Worm (Caenorhabditis elegans) whole organism, dauer: ENCODE measurements around the gene Y47D7A.6.

Experiments
- unc-62 ChIP-seq: sonication (generic microtip); optimal IDR thresholded peaks from 2 replicates; lab custom pipeline; 2017; ENCODE audit warnings: missing biosample characterization, missing genetic modification reagents, missing genetic modification characterization

Gene Y47D7A.6

DNA sequence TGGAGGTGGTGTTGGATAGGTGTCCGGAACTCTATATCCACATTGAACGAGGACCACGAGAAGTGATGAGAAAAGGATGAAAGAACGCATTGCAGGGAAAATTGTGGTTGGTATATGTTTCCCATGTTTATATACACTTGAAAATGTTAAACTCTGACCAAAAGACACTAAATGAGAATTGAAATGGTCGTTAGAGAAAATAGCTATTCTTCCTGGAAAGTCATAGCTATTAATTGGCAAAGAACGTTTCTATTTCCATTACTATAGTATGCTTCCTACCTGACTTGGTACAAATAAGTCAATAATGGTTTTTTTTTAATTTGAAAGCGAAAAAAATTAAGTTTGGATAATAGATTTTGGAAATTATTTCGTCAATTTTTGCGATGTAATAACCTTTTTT, 1.3 kb downstream of the Y47D7A.6 start, which contains the start of gene Y47D7A.18:
Gene Y47D7A.18 (minus strand): TSS at position 101 of the 400 bp plus-strand sequence.
- TF ChIP-seq unc-62 = no peak

DNA sequence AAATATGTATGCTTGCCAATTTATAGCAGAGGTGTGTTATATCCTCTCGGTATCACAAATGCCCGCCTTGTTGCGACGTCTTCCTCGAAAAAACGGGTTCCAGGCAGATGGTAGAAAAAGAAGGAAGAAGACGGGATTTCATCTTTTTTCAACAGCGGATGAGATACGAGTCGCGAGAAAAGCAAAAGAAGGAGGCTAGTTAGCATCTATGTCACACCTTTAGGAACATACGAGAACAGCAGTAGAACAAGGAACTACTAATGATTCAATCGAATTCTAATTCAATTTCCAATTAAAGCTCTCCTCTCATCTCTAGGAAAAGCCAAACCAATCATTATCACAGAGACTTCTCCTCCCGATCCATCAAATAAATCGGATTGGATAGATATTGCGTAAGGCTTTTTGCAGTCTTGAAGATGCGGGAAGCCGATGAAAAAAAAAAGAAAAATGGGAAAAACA, 3.4 kb downstream of the Y47D7A.6 start, which contains the start of gene grl-5:
Gene grl-5 (minus strand): TSS at position 51 of the 459 bp plus-strand sequence.
- no peak for TF ChIP-seq unc-62

DNA sequence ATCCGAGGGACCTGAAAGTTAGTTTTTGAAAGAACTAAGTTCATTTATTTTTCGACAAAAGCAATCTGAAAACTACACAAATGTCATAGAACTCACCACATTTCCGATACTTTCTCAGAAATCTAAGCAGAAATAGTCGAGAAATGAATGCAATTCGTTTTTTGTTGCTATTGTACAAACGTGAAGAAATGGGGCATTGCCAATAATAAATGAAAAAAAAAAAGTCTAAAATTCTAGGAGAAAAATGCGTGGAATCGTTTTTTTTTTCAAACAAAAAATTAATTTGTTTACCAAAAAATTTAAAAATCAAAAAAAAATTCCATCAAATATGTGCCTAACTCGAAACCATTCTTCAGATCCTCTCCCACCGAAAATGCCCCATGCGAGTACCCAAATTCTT, 6.3 kb downstream of the Y47D7A.6 start, which contains the start of gene Y47D7A.17:
Gene Y47D7A.17 (minus strand): TSS at position 101 of the 400 bp plus-strand sequence.
- no peak for TF ChIP-seq unc-62

DNA sequence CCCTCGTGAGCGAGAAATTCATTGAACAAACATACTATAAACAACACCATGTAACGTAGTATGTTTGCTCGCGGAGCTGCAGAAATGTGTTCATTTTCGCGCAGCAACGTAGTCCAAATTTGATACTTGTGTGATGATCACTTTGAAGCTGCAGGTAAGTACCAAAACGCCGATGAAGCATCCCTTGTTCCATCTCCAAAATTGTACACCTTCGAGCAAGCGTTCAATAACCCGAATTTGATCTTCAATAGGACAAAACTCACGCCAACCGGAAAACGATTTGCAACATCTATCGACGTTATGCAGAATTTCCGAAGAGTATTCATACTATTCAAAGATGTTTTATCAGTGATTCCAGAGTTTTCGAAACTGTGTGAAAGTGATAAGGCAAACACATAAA, 7.4 kb downstream of the Y47D7A.6 start, which contains the start of gene Y47D7A.3:
Gene Y47D7A.3 (plus strand): TSS at position 301 of the 400 bp plus-strand sequence.
- TF ChIP-seq unc-62 = no peak

DNA sequence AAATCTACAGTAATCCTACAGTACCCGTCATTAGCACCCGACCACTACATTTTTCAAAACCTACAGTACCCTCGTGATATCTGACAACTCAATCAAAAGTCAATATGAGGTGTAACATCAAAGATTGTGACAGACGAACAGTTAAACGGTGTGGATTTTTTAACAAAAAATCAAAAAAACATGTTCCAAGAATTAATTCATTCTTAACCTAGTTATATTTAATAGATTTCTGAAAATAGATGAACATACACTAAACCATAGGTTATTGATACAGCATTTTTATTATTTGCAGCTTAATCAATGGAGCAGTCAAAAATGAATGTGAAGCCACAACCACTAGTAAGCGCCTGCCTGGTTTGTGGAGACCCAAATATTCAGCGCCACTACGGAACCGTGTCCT, 10.5 kb downstream of the Y47D7A.6 start, which contains the start of gene nhr-118:
Gene nhr-118 (plus strand): TSS at position 301 of the 400 bp plus-strand sequence.
- no peak for TF ChIP-seq unc-62

DNA sequence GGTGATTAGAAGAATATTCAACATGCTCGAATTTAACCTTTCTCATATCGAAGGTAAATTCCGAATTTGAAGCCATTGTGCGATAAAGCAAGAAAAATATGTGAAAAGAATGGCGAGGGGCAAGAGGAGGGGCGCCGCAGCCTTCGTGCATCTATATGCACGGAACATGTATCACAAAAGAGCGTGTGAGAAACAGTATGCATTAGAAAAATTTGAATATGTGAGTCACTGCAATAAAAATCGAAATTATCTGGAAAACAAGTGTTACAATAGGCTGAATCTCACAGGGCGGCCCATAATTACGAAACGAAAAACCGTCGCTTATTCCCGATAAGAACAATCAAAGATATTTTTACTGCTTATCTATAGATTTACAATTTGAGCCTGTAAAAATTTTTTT, 16.2 kb downstream of the Y47D7A.6 start, which contains the start of gene F13A2.5:
Gene F13A2.5 (minus strand): TSS at position 101 of the 400 bp plus-strand sequence.
- no peak for TF ChIP-seq unc-62

DNA sequence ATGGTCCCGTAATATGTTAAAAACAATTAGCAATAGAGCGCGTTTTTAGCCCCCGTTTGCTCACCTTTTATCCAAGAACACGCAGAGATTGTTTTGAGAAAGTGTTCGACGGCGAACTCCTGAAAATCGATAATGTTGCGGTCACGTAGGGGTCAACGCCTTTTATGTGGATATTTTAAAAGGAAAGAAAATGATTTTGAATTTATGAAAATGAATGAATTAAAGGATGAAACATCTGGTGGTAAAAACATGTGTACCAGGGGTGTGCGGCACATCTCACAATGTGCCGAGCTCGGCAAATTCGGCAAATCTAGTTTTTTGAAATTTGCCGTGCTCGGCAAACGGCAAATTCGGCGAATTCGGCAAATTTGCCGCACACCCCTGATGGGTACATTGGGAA, 17.9 kb downstream of the Y47D7A.6 start, which contains the start of gene F13A2.4:
Gene F13A2.4 (minus strand): TSS at position 101 of the 400 bp plus-strand sequence.
- no peak for TF ChIP-seq unc-62

DNA sequence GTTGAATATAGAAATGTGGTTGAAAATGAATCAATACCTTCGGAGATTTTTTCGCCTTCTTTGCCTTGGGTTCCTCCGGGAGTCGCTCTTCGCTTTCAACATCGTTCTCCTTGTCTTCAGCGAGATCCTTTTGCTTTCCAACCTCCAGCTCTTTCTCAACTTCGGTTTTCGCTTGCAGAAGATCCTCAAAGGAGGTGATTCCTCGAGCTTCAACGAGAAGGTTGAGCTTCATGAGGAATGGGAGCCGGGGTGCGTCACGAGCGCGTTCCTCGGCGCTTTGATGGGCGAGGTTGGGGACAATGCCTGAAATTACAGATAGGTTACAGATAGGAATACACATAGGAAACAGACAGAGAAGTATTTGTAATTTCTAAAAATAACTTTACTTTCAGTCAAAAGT, 19.1 kb downstream of the Y47D7A.6 start:
- TF ChIP-seq unc-62 = no peak

DNA sequence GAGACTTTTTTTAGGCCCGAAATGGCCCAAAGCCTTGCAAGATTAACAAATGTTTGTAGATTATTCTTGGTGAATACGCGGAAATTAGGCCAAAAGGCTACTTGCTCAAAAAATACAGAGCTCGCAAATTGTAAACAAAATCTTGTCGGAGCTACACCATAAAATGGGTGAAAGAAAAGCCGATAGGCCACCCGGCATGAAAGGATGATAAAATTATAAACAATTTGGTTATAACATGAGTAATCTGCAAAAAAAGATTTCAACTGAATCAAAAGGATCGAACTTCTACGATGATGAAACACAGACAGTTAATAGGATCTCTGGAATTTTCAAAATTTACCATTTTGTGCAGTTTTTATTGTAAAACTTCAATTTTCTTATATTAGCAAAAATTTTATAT, 19.9 kb downstream of the Y47D7A.6 start:
- TF ChIP-seq unc-62 = no peak

DNA sequence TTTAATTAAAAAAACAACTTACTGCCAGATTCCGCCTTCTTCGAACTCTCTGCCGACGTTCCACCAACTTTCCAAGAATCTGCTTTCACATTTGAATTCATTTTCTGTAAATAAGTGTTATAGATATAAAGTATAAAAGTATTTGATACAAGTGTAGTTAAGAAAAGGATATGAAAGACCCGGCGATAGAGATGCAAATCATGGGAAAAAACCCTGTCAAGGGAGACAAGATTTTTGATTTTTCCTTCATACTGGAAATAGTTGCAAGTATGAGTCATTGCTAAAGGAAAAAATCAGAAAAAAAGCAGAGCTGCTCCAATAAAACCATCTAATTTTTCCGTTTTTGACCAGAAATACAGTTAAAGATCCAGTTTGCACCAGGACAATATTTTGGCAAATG, 21.8 kb downstream of the Y47D7A.6 start, which contains the start of gene F13A2.3:
Gene F13A2.3 (minus strand): TSS at position 101 of the 400 bp plus-strand sequence.
- TF ChIP-seq unc-62 = no peak

DNA sequence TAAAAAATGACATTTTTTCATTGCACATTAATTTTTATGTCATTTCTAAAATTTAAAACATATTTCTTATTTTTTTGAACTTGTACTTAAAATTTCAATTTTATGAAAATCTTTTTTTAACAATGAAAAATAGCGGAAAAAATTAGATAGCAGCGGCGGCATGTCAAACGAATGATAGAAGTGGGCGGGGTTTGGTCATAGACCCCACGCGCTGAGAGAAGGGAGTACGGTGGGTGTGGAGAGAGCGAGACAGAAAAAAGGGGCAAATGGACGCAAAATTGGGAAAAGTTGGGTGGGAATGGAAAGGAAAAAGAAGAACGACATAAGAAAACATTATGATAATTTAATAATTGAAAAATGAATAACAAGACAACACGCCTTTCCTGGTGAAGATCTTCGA, 30.1 kb downstream of the Y47D7A.6 start:
- no peak for TF ChIP-seq unc-62

DNA sequence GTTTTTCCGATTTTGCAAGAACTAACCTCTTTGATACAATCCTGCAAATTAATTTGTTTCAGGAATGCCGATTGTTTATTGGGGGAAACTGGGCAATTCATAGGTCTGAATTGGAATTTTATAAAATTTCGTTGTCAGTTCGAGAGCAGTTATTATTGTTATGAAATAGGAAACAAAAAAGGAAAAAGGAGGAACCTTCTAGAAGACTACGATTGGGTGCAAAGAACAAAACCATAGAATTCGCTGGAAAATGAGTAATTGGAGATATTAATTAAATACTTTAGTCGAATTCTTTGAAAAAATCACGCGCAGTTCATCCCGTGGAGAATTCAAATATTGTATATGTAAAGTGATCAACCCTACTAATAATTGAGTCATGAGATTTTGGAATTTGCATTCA, 30.6 kb downstream of the Y47D7A.6 start, which contains the start of gene F13A2.9:
Gene F13A2.9 (minus strand): TSS at position 101 of the 400 bp plus-strand sequence.
- TF ChIP-seq unc-62 = no peak

DNA sequence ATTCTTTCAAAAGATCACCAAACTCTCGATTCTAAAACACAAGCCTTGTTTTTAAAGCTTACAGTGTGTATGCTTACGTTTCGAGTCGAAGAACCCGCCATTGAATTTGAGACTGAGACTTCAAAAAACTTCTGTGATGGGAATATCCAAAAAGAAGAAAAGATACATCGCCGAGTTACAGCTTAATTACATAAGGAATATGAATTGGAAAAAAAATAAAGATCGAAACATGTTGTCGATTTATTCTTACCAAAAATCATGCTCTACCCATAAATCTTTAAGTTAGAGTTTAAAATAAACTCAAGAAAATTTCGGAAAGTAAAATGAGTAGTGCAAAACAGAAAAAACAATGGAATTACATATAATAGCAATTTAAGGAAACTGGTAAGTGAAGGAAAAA, 31.8 kb downstream of the Y47D7A.6 start, which contains the start of gene F13A2.10:
Gene F13A2.10 (minus strand): TSS at position 101 of the 400 bp plus-strand sequence.
- TF ChIP-seq unc-62 = no peak

DNA sequence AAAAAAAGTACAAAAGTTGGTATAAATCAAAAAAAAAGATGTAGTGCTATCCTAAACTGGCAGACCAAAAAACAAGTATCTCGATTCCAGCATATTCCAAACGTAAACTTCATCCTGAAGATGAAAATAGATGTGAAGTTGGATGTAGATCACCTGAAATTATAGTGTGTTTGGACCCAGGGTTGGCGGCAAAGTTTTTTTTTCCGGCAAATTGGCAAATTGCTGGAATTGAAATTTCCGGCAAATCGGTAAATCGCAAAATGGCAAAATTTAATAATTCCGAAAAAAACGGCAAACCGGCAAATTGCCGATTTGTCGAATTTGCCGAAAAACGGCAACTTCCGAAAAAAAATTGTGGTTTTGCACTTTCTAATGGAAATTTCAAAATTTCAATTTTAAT, 33.5 kb downstream of the Y47D7A.6 start, which contains the start of gene F13A2.2:
Gene F13A2.2 (minus strand): TSS at position 101 of the 400 bp plus-strand sequence.
- TF ChIP-seq unc-62 = no peak

DNA sequence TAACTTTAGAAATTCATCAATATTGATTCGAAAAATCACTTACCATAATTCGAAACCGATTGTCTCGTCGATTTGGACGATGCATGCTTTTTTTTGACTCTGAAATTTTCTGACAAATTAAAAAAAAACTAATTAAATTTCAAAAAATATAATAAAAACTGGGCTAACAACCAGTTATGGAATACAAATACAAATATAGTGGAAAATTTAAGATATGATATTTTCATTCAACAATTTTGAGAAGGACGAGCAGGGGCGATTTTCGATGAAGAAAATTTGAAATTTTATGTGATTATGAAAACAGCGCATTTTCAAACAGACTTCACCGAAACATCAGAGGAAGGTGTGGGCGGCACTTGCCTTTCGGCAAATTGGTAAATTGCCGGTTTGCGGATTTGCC, 35.7 kb downstream of the Y47D7A.6 start, which contains the start of gene F13A2.1:
Gene F13A2.1 (minus strand): TSS at position 101 of the 400 bp plus-strand sequence.
- TF ChIP-seq unc-62 = no peak

DNA sequence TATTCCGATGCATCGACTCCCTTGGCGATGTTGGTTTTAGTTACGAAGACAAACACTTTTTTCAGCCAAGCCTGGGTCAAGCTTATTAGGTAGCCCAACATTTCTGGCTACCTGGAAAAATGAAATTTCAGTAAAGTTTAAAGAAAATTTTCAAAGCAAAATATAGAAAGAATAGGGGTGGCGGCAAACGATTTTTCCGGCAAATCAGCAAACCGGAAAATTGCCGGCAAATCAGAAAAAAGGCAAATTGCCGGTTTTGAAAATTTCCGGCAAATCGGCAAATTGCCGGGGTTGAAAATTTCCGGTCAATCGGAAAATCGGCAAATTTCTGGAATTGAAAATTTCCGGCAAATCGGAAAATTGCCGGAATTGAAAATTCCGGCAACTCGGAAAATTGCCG, 40.4 kb downstream of the Y47D7A.6 start, which contains the start of gene F32D1.8:
Gene F32D1.8 (minus strand): TSS at position 101 of the 400 bp plus-strand sequence.
- no peak for TF ChIP-seq unc-62

DNA sequence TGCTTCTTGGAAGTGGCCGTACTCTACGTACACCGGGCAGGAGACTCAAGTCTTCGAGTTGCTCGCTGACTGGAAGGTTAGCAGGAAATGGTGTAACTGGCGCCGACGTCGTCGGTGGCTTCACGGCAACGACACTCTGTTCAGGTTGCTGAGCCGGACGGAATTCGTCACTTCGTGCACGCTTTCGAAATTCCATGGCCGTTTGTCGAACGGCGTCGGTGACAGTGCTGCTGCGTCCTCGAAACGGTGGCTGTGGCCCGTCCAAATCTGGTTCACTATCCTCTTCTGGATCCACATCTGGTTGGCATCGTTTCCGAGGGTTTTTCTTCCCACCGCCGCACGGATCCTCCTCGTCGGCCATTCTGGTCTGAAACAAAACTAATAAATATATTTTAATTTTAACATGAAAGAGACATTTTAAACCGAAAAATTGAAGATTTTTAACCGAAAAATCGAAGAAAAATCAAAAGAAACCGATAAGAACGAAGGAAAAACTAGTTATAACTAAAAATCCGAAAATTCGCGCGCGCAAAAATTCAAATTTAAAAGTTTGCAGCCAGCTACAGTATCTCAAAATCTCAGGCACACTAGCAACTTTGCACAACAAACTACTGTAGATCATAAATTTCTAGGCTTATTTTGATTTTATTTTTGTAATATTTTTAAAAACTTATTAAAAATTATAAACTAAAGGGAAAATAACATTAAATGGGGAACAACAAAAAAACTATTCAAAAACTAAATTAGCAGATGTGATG, 42.0 kb downstream of the Y47D7A.6 start, which contains the start of gene F32D1.7:
Gene F32D1.7 (minus strand): TSS at position 367 of the 758 bp plus-strand sequence.
- no peak for TF ChIP-seq unc-62
